Fruit fly (Drosophila melanogaster): Measurements from ENCODE around the gene CD98hc.

DNA sequence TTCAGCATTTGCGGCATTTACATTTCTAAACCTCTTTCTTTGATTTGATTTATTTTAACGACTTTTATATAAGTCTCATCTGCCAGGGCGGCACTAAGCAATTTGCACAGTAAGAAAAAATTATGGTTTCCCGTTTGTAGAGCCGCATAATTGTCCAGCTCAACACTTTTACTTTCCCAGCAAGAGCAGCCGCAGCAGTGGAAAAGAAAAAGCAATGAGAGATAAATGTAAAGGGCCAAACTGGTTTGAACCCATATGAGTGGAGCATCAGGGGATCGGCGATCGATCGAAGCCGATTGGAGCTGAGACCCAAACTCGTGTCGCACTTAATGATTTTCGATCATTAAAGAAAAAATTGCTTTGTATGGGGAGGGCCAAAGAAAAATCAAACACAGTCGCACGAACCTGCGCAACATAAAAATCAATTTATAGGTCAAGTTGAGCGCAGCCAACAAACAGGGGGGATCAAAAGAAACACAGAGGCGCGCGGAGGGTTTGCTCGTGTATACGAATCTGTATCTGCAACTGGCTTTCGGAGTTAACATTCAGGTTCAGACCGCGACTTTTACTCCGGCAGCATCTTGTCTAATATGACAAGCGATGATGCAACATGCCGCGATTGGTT, 12.7 kb upstream of the CD98hc start:
- no peak for TF ChIP-seq Sin3A (optimal IDR thresholded peaks at IDR 0.05)
- TF ChIP-seq h (optimal IDR thresholded peaks at IDR 0.05): no peak
- TF ChIP-seq insv (optimal IDR thresholded peaks at IDR 0.05): no peak
- TF ChIP-seq psq (optimal IDR thresholded peaks at IDR 0.05): no peak
- no peak for TF ChIP-seq Myc (optimal IDR thresholded peaks at IDR 0.05)
- no peak for TF ChIP-seq ttk (optimal IDR thresholded peaks at IDR 0.05)
